Worm (Caenorhabditis elegans): ENCODE data around the gene F37A8.5.
A peak's percentile ranks its signal among the peaks of the same experiment; 100 is the strongest.

The F37A8.5 gene

ce11 chrIII:3974503-3974902 is 18.1 kb downstream of the F37A8.5 start:
- no peak for TF ChIP-seq syd-9 (tag; optimal IDR thresholded peaks at IDR 0.05)
- peak; percentile 79 for TF ChIP-seq nfya-1 (tag; optimal IDR thresholded peaks at IDR 0.05)

ce11 chrIII:3975008-3975407 is 18.6 kb downstream of the F37A8.5 start:
- TF ChIP-seq ref-2 (tag; optimal IDR thresholded peaks at IDR 0.05), result no peak
- no peak for TF ChIP-seq odd-2 (tag; optimal IDR thresholded peaks at IDR 0.05)
- no peak for TF ChIP-seq dve-1 (tag; optimal IDR thresholded peaks at IDR 0.05)
- no peak for TF ChIP-seq zip-5 (tag; optimal IDR thresholded peaks at IDR 0.05)
- TF ChIP-seq madf-2 (tag; optimal IDR thresholded peaks at IDR 0.05), result no peak
- no peak for TF ChIP-seq elt-4 (tag; optimal IDR thresholded peaks at IDR 0.05)
- no peak for TF ChIP-seq tbx-2 (tag; optimal IDR thresholded peaks at IDR 0.05)
- no peak for TF ChIP-seq ceh-30 (tag; optimal IDR thresholded peaks at IDR 0.05)
- no peak for TF ChIP-seq gmeb-2 (tag; optimal IDR thresholded peaks at IDR 0.05)
- TF ChIP-seq tbx-7 (tag; optimal IDR thresholded peaks at IDR 0.05), result no peak

ce11 chrIII:3976291-3976690 is 19.9 kb downstream of the F37A8.5 start, which contains the start of gene msi-1:
Gene msi-1 (minus strand): TSS chrIII:3976391.
- TF ChIP-seq ceh-45 (GFP tag; IDR thresholded peaks at IDR 0.05) (no peak), C38D4.7 (GFP tag; optimal IDR thresholded peaks at IDR 0.05) (no peak), lim-6 (tag; optimal IDR thresholded peaks at IDR 0.05) (no peak), sdc-2 (tag; optimal IDR thresholded peaks at IDR 0.05) (no peak), tbx-2 (tag; optimal IDR thresholded peaks at IDR 0.05) (no peak), F13H6.1 (tag; optimal IDR thresholded peaks at IDR 0.05) (no peak), pha-4 (tag; optimal IDR thresholded peaks at IDR 0.05) (no peak), fkh-10 (GFP tag; optimal IDR thresholded peaks at IDR 0.05) (no peak), T23F11.4 (GFP tag; optimal IDR thresholded peaks at IDR 0.05) (no peak), pat-9 (tag; optimal IDR thresholded peaks at IDR 0.05) (no peak), K09A11.1 (tag; optimal IDR thresholded peaks at IDR 0.05; ENCODE audit: insufficient read depth) (no peak), pax-1 (tag; optimal IDR thresholded peaks at IDR 0.05) (no peak), ets-4 (tag; optimal IDR thresholded peaks at IDR 0.05) (no peak), madf-2 (tag; optimal IDR thresholded peaks at IDR 0.05) (no peak), pros-1 (tag; optimal IDR thresholded peaks at IDR 0.05) (no peak), pqm-1 (tag; optimal IDR thresholded peaks at IDR 0.05) (no peak), fkh-6 (tag; optimal IDR thresholded peaks at IDR 0.05) (no peak), hlh-30 (tag; optimal IDR thresholded peaks at IDR 0.05; ENCODE audit: insufficient read depth) (no peak), rnt-1 (tag; optimal IDR thresholded peaks at IDR 0.05) (no peak)

DNA sequence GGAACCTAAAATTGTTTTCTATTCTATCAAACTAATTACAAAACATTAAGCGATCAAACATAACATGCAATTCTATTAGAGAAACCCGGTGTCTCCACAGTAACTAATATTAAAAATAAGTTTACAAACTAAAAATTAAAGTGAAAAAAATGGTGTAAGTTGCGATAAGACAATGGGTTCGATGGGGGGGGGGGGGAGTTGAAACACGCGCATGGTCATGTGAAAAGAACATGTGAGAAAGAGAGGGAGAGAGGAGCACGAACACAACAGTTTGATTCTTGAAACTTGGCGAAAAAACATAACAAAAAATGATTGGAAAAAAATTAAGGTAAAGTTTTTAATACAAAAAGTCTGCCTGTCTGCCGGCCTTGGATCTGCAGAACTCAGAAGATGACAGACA is 20.6 kb downstream of the F37A8.5 start:
- TF ChIP-seq hlh-13 (GFP tag; optimal IDR thresholded peaks at IDR 0.05), result no peak
- TF ChIP-seq pros-1 (tag; optimal IDR thresholded peaks at IDR 0.05), result no peak
- TF ChIP-seq elt-2 (tag; optimal IDR thresholded peaks at IDR 0.05), result no peak
- no peak for TF ChIP-seq nhr-232 (tag; optimal IDR thresholded peaks at IDR 0.05)
- no peak for TF ChIP-seq mec-3 (tag; optimal IDR thresholded peaks at IDR 0.05; ENCODE audit: borderline replicate concordance)

ce11 chrIII:3978438-3978837 is 22.0 kb downstream of the F37A8.5 start:
- TF ChIP-seq eyg-1 (tag; optimal IDR thresholded peaks at IDR 0.05), result no peak
- no peak for TF ChIP-seq ttx-3 (tag; optimal IDR thresholded peaks at IDR 0.05)
- TF ChIP-seq ceh-6 (GFP tag; optimal IDR thresholded peaks at IDR 0.05), result no peak
- TF ChIP-seq hlh-8 (tag; optimal IDR thresholded peaks at IDR 0.05), result no peak
